Worm (Caenorhabditis elegans) whole organism, L4/young adult: Measurements from ENCODE around the gene F31E8.5.

ENCODE experiments used
- W03F9.2 ChIP-seq: fragments of 150-350 bp; optimal IDR thresholded peaks from 2 replicates; lab custom pipeline; 2014; ENCODE audit warnings: missing biosample characterization, missing genetic modification characterization
- dao-5 ChIP-seq: sonication (generic microtip); optimal IDR thresholded peaks from 2 replicates; lab custom pipeline; 2016; ENCODE audit warnings: missing genotype, missing genetic modification characterization, moderate library complexity, missing compliant biosample characterization

DNA sequence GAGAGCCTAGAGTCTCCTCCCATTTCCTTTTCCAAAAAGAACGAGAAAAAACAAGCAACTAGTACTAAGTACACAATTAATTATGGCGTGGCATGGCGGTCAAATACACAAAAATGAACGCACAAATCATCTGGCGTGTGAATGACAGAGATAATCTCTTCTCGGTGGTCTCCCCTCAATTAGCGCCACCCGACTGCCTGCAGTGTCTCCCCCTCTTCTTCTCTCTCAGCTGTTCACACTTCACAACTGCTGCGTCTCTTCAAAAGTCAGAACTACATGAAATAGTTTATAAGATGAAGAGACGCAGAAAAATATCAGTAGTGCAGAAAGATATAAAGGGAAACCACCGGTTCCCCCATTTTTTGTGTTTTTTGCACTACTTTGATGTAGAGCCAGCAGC lies 20.3 kb upstream of the F31E8.5 start:
- TF ChIP-seq dao-5, result no peak
- no peak for TF ChIP-seq W03F9.2
